Worm (Caenorhabditis elegans): Measurements from ENCODE around the gene str-256.

Gene str-256

ce11 chrV:468460-468859 is 32.7 kb downstream of the str-256 start, which contains the start of gene srbc-57:
Gene srbc-57 (minus strand): TSS chrV:468560.
- TF ChIP-seq R02D3.7 (tag; optimal IDR thresholded peaks at IDR 0.05) (no peak), egl-27 (tag; optimal IDR thresholded peaks at IDR 0.05) (no peak), elt-3 (tag; optimal IDR thresholded peaks at IDR 0.05) (no peak), nhr-28 (tag; optimal IDR thresholded peaks at IDR 0.05) (no peak), ceh-9 (tag; optimal IDR thresholded peaks at IDR 0.05) (no peak), mml-1 (tag; optimal IDR thresholded peaks at IDR 0.05) (no peak), sea-2 (GFP tag; optimal IDR thresholded peaks at IDR 0.05) (no peak), ama-1 (optimal IDR thresholded peaks at IDR 0.05) (no peak), fkh-10 (GFP tag; optimal IDR thresholded peaks at IDR 0.05) (no peak), ceh-16 (tag; optimal IDR thresholded peaks at IDR 0.05) (no peak), unc-39 (tag; optimal IDR thresholded peaks at IDR 0.05) (no peak), skn-1 (tag; optimal IDR thresholded peaks at IDR 0.05) (no peak), snpc-4 (tag; optimal IDR thresholded peaks at IDR 0.05) (no peak), nfya-1 (tag; optimal IDR thresholded peaks at IDR 0.05; ENCODE audit: insufficient read depth) (no peak)

ce11 chrV:467507-467906 is 33.6 kb downstream of the str-256 start:
- TF ChIP-seq sea-2 (GFP tag; optimal IDR thresholded peaks at IDR 0.05) (no peak), hmg-11 (tag; optimal IDR thresholded peaks at IDR 0.05) (no peak), zag-1 (tag; optimal IDR thresholded peaks at IDR 0.05) (no peak), unc-62 (GFP tag; optimal IDR thresholded peaks at IDR 0.05) (no peak), jun-1 (tag; optimal IDR thresholded peaks at IDR 0.05) (no peak), fkh-2 (tag; optimal IDR thresholded peaks at IDR 0.05) (no peak), lsy-12 (tag; optimal IDR thresholded peaks at IDR 0.05) (no peak), tbx-2 (tag; optimal IDR thresholded peaks at IDR 0.05) (no peak)

- TF ChIP-seq pha-4 (tag; optimal IDR thresholded peaks at IDR 0.05) (no peak), elt-3 (tag; optimal IDR thresholded peaks at IDR 0.05) (no peak), jun-1 (tag; optimal IDR thresholded peaks at IDR 0.05) (no peak), ama-1 (optimal IDR thresholded peaks at IDR 0.05) (no peak), nhr-25 (tag; optimal IDR thresholded peaks at IDR 0.05) (peak; percentile 42), sea-2 (GFP tag; optimal IDR thresholded peaks at IDR 0.05) (no peak), nhr-23 (tag; optimal IDR thresholded peaks at IDR 0.05) (peak; percentile 33), nhr-12 (tag; optimal IDR thresholded peaks at IDR 0.05) (no peak), zag-1 (tag; optimal IDR thresholded peaks at IDR 0.05) (no peak), ZK546.5 (tag; optimal IDR thresholded peaks at IDR 0.05) (no peak), unc-39 (tag; optimal IDR thresholded peaks at IDR 0.05) (no peak), nhr-11 (tag; optimal IDR thresholded peaks at IDR 0.05) (no peak)
Measured at ce11 chrV:465355-465754, 35.8 kb downstream of the str-256 start.

ce11 chrV:464800-465199 is 36.3 kb downstream of the str-256 start, which contains the start of gene nhr-201:
Gene nhr-201 (plus strand): TSS chrV:464828.
- peak; percentile 59 for TF ChIP-seq pqm-1 (tag; optimal IDR thresholded peaks at IDR 0.05)
- no peak for TF ChIP-seq aly-2 (tag; optimal IDR thresholded peaks at IDR 0.05)
- TF ChIP-seq pha-4 (tag; optimal IDR thresholded peaks at IDR 0.05) = peak; percentile 65
- TF ChIP-seq sea-2 (GFP tag; optimal IDR thresholded peaks at IDR 0.05) = no peak
- no peak for TF ChIP-seq tbx-2 (tag; optimal IDR thresholded peaks at IDR 0.05)
- peak; percentile 44 for TF ChIP-seq elt-2 (tag; optimal IDR thresholded peaks at IDR 0.05)
- TF ChIP-seq ceh-16 (tag; optimal IDR thresholded peaks at IDR 0.05) = no peak

ce11 chrV:462263-462662 is 38.9 kb downstream of the str-256 start, which contains the start of gene nhr-202:
Gene nhr-202 (plus strand): TSS chrV:462588.
- TF ChIP-seq aly-2 (tag; optimal IDR thresholded peaks at IDR 0.05) (no peak), elt-2 (tag; optimal IDR thresholded peaks at IDR 0.05) (peak; percentile 72), nhr-23 (tag; optimal IDR thresholded peaks at IDR 0.05) (peak; percentile 38), egl-5 (tag; optimal IDR thresholded peaks at IDR 0.05) (no peak), mml-1 (tag; optimal IDR thresholded peaks at IDR 0.05) (no peak), fkh-2 (tag; optimal IDR thresholded peaks at IDR 0.05) (no peak), pha-4 (tag; optimal IDR thresholded peaks at IDR 0.05) (peak; percentile 33), R02D3.7 (tag; optimal IDR thresholded peaks at IDR 0.05) (no peak), lin-39 (tag; optimal IDR thresholded peaks at IDR 0.05) (no peak), mdl-1 (tag; optimal IDR thresholded peaks at IDR 0.05) (no peak), nhr-12 (tag; optimal IDR thresholded peaks at IDR 0.05) (no peak), pqm-1 (tag; optimal IDR thresholded peaks at IDR 0.05) (peak; percentile 62), lin-15B (tag; optimal IDR thresholded peaks at IDR 0.05) (no peak), ceh-16 (tag; optimal IDR thresholded peaks at IDR 0.05) (no peak), ztf-4 (tag; optimal IDR thresholded peaks at IDR 0.05) (no peak)

All from whole organism, L3 larva.